Fruit fly (Drosophila melanogaster): Measurements from ENCODE around the gene kis.

Gene kis

DNA sequence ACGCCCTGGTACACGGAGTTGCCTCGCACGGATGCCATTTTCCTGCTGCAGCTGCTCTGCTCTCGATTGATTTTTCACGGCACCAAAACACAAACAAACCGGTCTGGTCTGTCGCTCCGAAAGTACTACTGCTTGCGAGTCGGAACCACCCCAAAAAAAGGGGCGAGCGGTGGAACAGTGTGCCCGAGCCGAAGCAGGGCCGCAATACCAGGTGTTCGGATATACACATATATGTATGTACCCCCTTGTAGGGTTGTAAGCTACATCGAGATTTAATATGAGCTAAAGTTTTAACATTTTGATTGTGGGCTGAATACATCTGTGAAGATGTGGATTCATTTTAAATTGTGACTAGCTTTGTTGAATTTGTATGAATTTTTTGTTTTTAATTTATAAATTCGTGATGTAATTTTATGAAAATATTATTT lies 35.0 kb upstream of the kis start:
- TF ChIP-seq CG8159 (tag; optimal IDR thresholded peaks at IDR 0.05) (peak; percentile 48), CG9948 (tag; optimal IDR thresholded peaks at IDR 0.05) (peak; percentile 41), Snoo (tag; optimal IDR thresholded peaks at IDR 0.05) (peak; percentile 49), CG12605 (GFP tag; IDR thresholded peaks at IDR 0.05) (peak; percentile 26; the same call in 1 of the 2 replicates), CG10348 (GFP tag; IDR thresholded peaks at IDR 0.05) (no peak), CG17806 (tag; optimal IDR thresholded peaks at IDR 0.05) (no peak), Ets98B (GFP tag; IDR thresholded peaks at IDR 0.05) (peak; percentile 28), CG4496 (GFP tag; IDR thresholded peaks at IDR 0.05) (peak; percentile 79)

DNA sequence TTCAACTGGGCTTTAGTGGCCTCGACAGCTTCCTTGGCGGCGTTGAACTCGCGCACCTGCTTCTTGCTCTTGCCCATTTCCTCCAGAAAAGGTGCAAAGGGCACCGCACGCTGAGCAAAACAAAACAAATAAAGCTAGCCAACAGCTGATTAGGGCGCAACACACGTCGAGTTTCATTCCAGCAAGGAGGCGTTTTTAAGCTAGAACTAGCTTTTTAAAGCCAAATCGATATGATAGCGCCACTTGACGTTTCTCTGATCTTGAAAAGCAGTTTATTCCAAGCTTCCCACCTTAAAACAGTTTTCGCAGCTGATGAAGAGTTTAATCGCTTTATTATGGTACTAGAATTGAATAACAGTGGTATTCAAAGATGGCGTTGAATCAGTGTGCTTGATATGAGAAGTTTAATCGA lies 32.5 kb upstream of the kis start, which contains the start of gene CG11601:
Gene CG11601, minus strand, starts transcription at position 199 of the 412 bp plus-strand sequence.
- TF ChIP-seq EcR (GFP tag; optimal IDR thresholded peaks at IDR 0.05) = peak; percentile 89
- no peak for TF ChIP-seq Pif1A (GFP tag; optimal IDR thresholded peaks at IDR 0.05)
- TF ChIP-seq Ets98B (GFP tag; IDR thresholded peaks at IDR 0.05) = peak; percentile 43; the same call in 1 of the 2 replicates
- TF ChIP-seq D1 (tag; optimal IDR thresholded peaks at IDR 0.05) = no peak
- TF ChIP-seq gl (tag; optimal IDR thresholded peaks at IDR 0.05) = peak; percentile 48
- TF ChIP-seq Pif1B (GFP tag; optimal IDR thresholded peaks at IDR 0.05) = no peak
- no peak for TF ChIP-seq CG8301 (tag; optimal IDR thresholded peaks at IDR 0.05)
- TF ChIP-seq CG32121 (GFP tag; IDR thresholded peaks at IDR 0.05) = 0 out of 2 replicates have a peak, but pooled peaks have one; percentile 31
- TF ChIP-seq CG8159 (tag; optimal IDR thresholded peaks at IDR 0.05) = no peak
- TF ChIP-seq CG13204 (GFP tag; optimal IDR thresholded peaks at IDR 0.05) = no peak
- no peak for TF ChIP-seq CG14655 (GFP tag; optimal IDR thresholded peaks at IDR 0.05)
- peak; percentile 20 for TF ChIP-seq CG15710 (tag; optimal IDR thresholded peaks at IDR 0.05)
- no peak for TF ChIP-seq CG9948 (tag; optimal IDR thresholded peaks at IDR 0.05)
- no peak for TF ChIP-seq rn (GFP tag; IDR thresholded peaks at IDR 0.05)
- TF ChIP-seq Snoo (tag; optimal IDR thresholded peaks at IDR 0.05) = peak; percentile 18
- peak; percentile 10 for TF ChIP-seq CG17806 (tag; optimal IDR thresholded peaks at IDR 0.05)
- TF ChIP-seq CG10348 (GFP tag; IDR thresholded peaks at IDR 0.05) = no peak
- TF ChIP-seq CG4496 (GFP tag; IDR thresholded peaks at IDR 0.05) = peak; percentile 66
- no peak for TF ChIP-seq CG12605 (GFP tag; IDR thresholded peaks at IDR 0.05)
- peak; percentile 18 for TF ChIP-seq CG34367 (tag; optimal IDR thresholded peaks at IDR 0.05)
- TF ChIP-seq fd96Ca (GFP tag; IDR thresholded peaks at IDR 0.05) = peak; percentile 59; the same call in 1 of the 3 replicates

- TF ChIP-seq Snoo (tag; optimal IDR thresholded peaks at IDR 0.05) (no peak), D1 (tag; optimal IDR thresholded peaks at IDR 0.05) (no peak), CG8159 (tag; optimal IDR thresholded peaks at IDR 0.05) (no peak), Pif1B (GFP tag; optimal IDR thresholded peaks at IDR 0.05) (no peak), CG12605 (GFP tag; IDR thresholded peaks at IDR 0.05) (no peak), CG8301 (tag; optimal IDR thresholded peaks at IDR 0.05) (no peak), CG17806 (tag; optimal IDR thresholded peaks at IDR 0.05) (no peak), Pif1A (GFP tag; optimal IDR thresholded peaks at IDR 0.05) (no peak), CG4496 (GFP tag; IDR thresholded peaks at IDR 0.05) (no peak), EcR (GFP tag; optimal IDR thresholded peaks at IDR 0.05) (no peak), Ets98B (GFP tag; IDR thresholded peaks at IDR 0.05) (no peak), rn (GFP tag; IDR thresholded peaks at IDR 0.05) (no peak), CG32121 (GFP tag; IDR thresholded peaks at IDR 0.05) (no peak), CG34367 (tag; optimal IDR thresholded peaks at IDR 0.05) (no peak), CG14655 (GFP tag; optimal IDR thresholded peaks at IDR 0.05) (no peak), CG15710 (tag; optimal IDR thresholded peaks at IDR 0.05) (no peak), gl (tag; optimal IDR thresholded peaks at IDR 0.05) (no peak), CG13204 (GFP tag; optimal IDR thresholded peaks at IDR 0.05) (no peak), CG10348 (GFP tag; IDR thresholded peaks at IDR 0.05) (no peak), fd96Ca (GFP tag; IDR thresholded peaks at IDR 0.05) (no peak)
Observed at dm6 chr2L:278134-278533, 27.5 kb upstream of the kis start, which contains the start of gene CG17078. Gene CG17078 (minus strand): TSS chr2L:278234.

- TF ChIP-seq EcR (GFP tag; optimal IDR thresholded peaks at IDR 0.05) (peak; percentile 27), CG13204 (GFP tag; optimal IDR thresholded peaks at IDR 0.05) (no peak)
Observed at dm6 chr2L:277122-277671, 26.6 kb upstream of the kis start, which contains the start of gene smo. Gene smo (plus strand): TSS chr2L:277582.

DNA sequence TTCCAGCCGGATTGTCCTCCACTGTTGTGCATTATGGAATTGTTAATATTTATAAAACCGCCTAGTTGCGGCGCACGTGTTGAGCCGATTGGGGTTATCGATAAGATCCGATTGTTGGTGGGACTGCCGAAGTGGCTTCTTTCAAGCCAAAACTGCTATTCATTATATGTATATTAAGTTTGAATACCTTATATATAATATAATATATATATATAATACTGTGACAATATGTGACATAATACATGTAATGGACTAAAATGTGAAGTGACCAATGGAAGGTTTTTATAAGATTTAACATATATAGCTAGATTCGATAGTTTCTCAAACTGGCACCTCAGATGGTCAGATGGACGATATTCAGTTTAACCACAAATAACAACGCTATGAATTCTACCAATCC lies 23.0 kb upstream of the kis start, which contains the start of the genes mbm and CG11555:
Gene mbm, minus strand, starts transcription at position 113 of the 400 bp plus-strand sequence.
Gene CG11555, plus strand, starts transcription at position 234 of the 400 bp plus-strand sequence.
- TF ChIP-seq CG13204 (GFP tag; optimal IDR thresholded peaks at IDR 0.05) (no peak), gl (tag; optimal IDR thresholded peaks at IDR 0.05) (no peak), CG15710 (tag; optimal IDR thresholded peaks at IDR 0.05) (peak; percentile 27), CG8301 (tag; optimal IDR thresholded peaks at IDR 0.05) (no peak), EcR (GFP tag; optimal IDR thresholded peaks at IDR 0.05) (no peak), rn (GFP tag; IDR thresholded peaks at IDR 0.05) (no peak), CG14655 (GFP tag; optimal IDR thresholded peaks at IDR 0.05) (no peak), CG34367 (tag; optimal IDR thresholded peaks at IDR 0.05) (no peak)

DNA sequence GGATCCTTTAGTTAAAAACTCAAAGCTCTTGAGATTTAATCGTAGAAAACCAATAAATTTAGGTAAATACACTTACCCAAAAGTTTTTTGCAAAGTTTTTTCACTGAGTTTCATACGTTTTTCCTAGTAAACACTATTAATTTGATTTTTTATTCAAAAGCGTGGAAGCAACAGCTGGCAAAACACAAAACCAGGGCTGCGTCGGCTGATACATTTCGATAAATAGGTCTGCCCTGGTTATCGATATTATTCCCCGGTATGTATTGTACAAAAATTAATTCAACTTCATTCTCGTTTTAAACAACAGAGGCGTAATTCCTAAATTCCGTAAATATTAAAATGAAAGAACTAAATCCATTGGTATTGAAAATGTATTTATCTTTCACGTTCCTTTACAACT lies 20.9 kb upstream of the kis start, which contains the start of gene Dus1:
Gene Dus1, minus strand, starts transcription at position 192 of the 400 bp plus-strand sequence.
- TF ChIP-seq CG34367 (tag; optimal IDR thresholded peaks at IDR 0.05) (no peak), gl (tag; optimal IDR thresholded peaks at IDR 0.05) (no peak), Ets98B (GFP tag; IDR thresholded peaks at IDR 0.05) (no peak), CG9948 (tag; optimal IDR thresholded peaks at IDR 0.05) (no peak), CG10348 (GFP tag; IDR thresholded peaks at IDR 0.05) (no peak), CG14655 (GFP tag; optimal IDR thresholded peaks at IDR 0.05) (no peak), EcR (GFP tag; optimal IDR thresholded peaks at IDR 0.05) (no peak), CG17806 (tag; optimal IDR thresholded peaks at IDR 0.05) (no peak), CG8301 (tag; optimal IDR thresholded peaks at IDR 0.05) (no peak), CG4496 (GFP tag; IDR thresholded peaks at IDR 0.05) (no peak), CG8159 (tag; optimal IDR thresholded peaks at IDR 0.05) (no peak), CG12605 (GFP tag; IDR thresholded peaks at IDR 0.05) (no peak), Pif1A (GFP tag; optimal IDR thresholded peaks at IDR 0.05) (no peak), Pif1B (GFP tag; optimal IDR thresholded peaks at IDR 0.05) (no peak), fd96Ca (GFP tag; IDR thresholded peaks at IDR 0.05) (no peak), D1 (tag; optimal IDR thresholded peaks at IDR 0.05) (no peak), Snoo (tag; optimal IDR thresholded peaks at IDR 0.05) (no peak), CG32121 (GFP tag; IDR thresholded peaks at IDR 0.05) (no peak), rn (GFP tag; IDR thresholded peaks at IDR 0.05) (no peak), CG13204 (GFP tag; optimal IDR thresholded peaks at IDR 0.05) (no peak)

Data from whole organism, pupa.